Worm (Caenorhabditis elegans) whole organism, early embryonic: ENCODE results near the gene ddl-2.

Experiments
- B0310.2 ChIP-seq: sonication (generic microtip); optimal IDR thresholded peaks from 2 replicates; lab custom pipeline; 2016; ENCODE audit warnings: mild to moderate bottlenecking, missing genetic modification characterization, missing compliant biosample characterization
- F13C5.2 ChIP-seq: sonication (generic microtip); optimal IDR thresholded peaks from 2 replicates; lab custom pipeline; 2017; ENCODE audit warnings: mild to moderate bottlenecking, missing genetic modification characterization, inconsistent platforms, missing compliant biosample characterization
- aly-1 ChIP-seq: sonication (generic microtip); optimal IDR thresholded peaks from 2 replicates; lab custom pipeline; 2016; ENCODE audit warnings: missing genetic modification characterization, missing compliant biosample characterization
- ama-1 ChIP-seq: fragments of 150-350 bp; optimal IDR thresholded peaks from 2 replicates; lab custom pipeline; 2014
- flt-1 ChIP-seq: fragments of 200-800 bp; sonication (Bioruptor generic); IDR thresholded peaks from 2 replicates; pipeline ENCODE4 v1.3.6; 2022; ENCODE audit warnings: missing genetic modification characterization, missing compliant biosample characterization
- hmbx-1 ChIP-seq: sonication (generic microtip); optimal IDR thresholded peaks from 2 replicates; lab custom pipeline; 2016; ENCODE audit warnings: mild to moderate bottlenecking, missing genetic modification characterization, missing compliant biosample characterization
- hnd-1 ChIP-seq: sonication (generic microtip); optimal IDR thresholded peaks from 2 replicates; lab custom pipeline; 2016; ENCODE audit warnings: missing genetic modification characterization, missing compliant biosample characterization
- pes-1 ChIP-seq: fragments of 200-800 bp; sonication (Bioruptor generic); IDR thresholded peaks from 2 replicates; pipeline ENCODE4 v1.3.6; 2022; ENCODE audit warnings: missing genetic modification reagents, missing genetic modification characterization, missing compliant biosample characterization
- sea-1 ChIP-seq: fragments of 200-800 bp; sonication (Bioruptor generic); conservative IDR thresholded peaks from 2 replicates; pipeline ENCODE4 v1.3.6; 2022; ENCODE audit warnings: missing genetic modification characterization, missing compliant biosample characterization
- tbx-37 ChIP-seq: fragments of 200-800 bp; sonication (Bioruptor generic); conservative IDR thresholded peaks from 2 replicates; pipeline ENCODE4 v1.3.6; 2022; ENCODE audit warnings: missing genetic modification reagents, missing genetic modification characterization, missing compliant biosample characterization
- tra-4 ChIP-seq: sonication (generic microtip); optimal IDR thresholded peaks from 2 replicates; lab custom pipeline; 2017; ENCODE audit warnings: missing genetic modification characterization, missing compliant biosample characterization

ce11 chrII:13596505-13596977 lies 49.1 kb upstream of the ddl-2 start, which contains the start of the genes fbxc-23 and csc-1:
- TF ChIP-seq B0310.2 (tag; lab: Kevin White, UChicago) (no peak), hnd-1 (tag; lab: Kevin White, UChicago) (no peak), sea-1 (no peak), F13C5.2 (tag; lab: Kevin White, UChicago) (peak; percentile 49), flt-1 (no peak), hmbx-1 (no peak), ama-1 (lab: Kevin White, UChicago) (no peak), tra-4 (tag; lab: Kevin White, UChicago) (no peak), tbx-37 (GFP tag; lab: Robert Waterston, UW) (no peak), pes-1 (no peak), aly-1 (tag; lab: Kevin White, UChicago) (no peak)
